Worm (Caenorhabditis elegans): ENCODE results near the gene frpr-10.

The frpr-10 gene

DNA sequence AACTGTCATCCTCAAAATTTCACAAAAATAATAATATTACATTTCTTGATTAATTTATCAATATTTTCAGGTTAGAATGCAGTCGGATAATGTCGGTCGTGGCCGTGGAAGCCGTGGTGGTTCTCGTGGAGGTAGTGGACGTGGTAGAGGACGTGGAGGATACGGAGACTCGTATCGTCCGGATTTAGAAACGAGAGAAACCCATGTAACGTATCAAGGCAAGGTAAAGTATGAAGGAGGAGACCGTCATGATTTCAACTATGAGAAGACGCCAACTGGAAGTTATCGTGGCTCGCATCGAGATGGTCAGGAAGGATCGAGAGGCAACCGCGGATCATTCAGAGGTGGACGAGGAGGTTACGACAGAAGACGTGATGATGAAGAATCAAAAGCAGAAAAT lies at the start of gene frpr-10:
Gene frpr-10 (plus strand): TSS at position 301 of the 400 bp plus-strand sequence.
- TF ChIP-seq egl-43 (GFP tag; IDR thresholded peaks at IDR 0.05): 0 out of 2 replicates have a peak, but pooled peaks have one; percentile 27
- TF ChIP-seq Y48G9A.11 (GFP tag; IDR thresholded peaks at IDR 0.05): no peak
- TF ChIP-seq zip-2 (tag; optimal IDR thresholded peaks at IDR 0.05): no peak
- TF ChIP-seq unc-62 (GFP tag; optimal IDR thresholded peaks at IDR 0.05 in 1 of 2): peak in 1 of 2 experiments; percentile 45
- no peak for TF ChIP-seq unc-62 (tag; optimal IDR thresholded peaks at IDR 0.05)
- TF ChIP-seq T26A8.4 (GFP tag; IDR thresholded peaks at IDR 0.05): no peak
- TF ChIP-seq set-16 (GFP tag; IDR thresholded peaks at IDR 0.05): 0 out of 2 replicates have a peak, but pooled peaks have one; percentile 14
- no peak for TF ChIP-seq R02D3.7 (tag; optimal IDR thresholded peaks at IDR 0.05)
- no peak for TF ChIP-seq saeg-2 (GFP tag; IDR thresholded peaks at IDR 0.05)

DNA sequence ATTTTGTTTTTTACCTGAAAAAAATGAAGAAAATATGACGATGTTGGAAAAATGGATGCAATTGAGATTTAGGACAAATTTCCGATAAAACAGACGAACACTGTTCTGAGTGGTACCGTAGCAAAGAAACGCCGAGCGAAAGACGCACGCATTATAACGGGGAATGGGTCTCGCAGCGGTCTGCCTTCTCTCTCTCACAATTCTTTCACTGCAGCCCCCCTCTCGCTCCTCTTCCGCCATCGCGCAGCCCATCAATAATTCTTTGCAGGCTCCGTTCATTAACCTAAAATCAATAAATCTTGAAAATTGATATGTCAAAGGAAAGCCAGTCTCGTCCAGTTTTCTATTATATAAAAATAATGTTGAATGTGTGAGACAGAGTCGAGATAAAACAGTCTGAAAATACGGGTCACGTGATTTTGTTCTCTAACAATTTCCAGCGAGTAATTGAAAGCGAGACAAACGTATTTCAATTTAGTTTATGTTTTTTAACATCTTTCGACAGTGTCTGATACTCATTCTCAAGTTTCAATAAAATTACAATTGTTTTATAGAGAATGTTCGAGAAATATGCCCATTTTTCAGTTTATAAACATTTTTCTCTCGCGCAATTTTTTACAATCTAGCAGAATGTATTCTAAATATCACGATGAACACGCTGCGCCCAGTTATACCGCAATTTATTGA lies 48.0 kb upstream of the frpr-10 start:
- TF ChIP-seq set-16 (GFP tag; IDR thresholded peaks at IDR 0.05): peak; percentile 21; the same call in 1 of the 2 replicates
- TF ChIP-seq T20F7.1 (GFP tag; optimal IDR thresholded peaks at IDR 0.05): peak; percentile 14
- TF ChIP-seq mes-2 (tag; optimal IDR thresholded peaks at IDR 0.05; ENCODE audit: poor library complexity, severe bottlenecking): peak; percentile 45
- peak in 1 of 2 experiments; percentile 52 for TF ChIP-seq lsy-2 (tag; optimal IDR thresholded peaks at IDR 0.05)
- peak; percentile 31 for TF ChIP-seq mep-1 (tag; optimal IDR thresholded peaks at IDR 0.05)
- TF ChIP-seq F44E2.7 (GFP tag; IDR thresholded peaks at IDR 0.05): no peak
- TF ChIP-seq hmg-1.1 (GFP tag; IDR thresholded peaks at IDR 0.05): 0 out of 2 replicates have a peak, but pooled peaks have one; percentile 33
- TF ChIP-seq hlh-30 (tag; optimal IDR thresholded peaks at IDR 0.05; ENCODE audit: insufficient read depth): peak; percentile 64
- TF ChIP-seq vab-7 (GFP tag; IDR thresholded peaks at IDR 0.05): 0 out of 2 replicates have a peak, but pooled peaks have one; percentile 14
- TF ChIP-seq duxl-1 (tag; optimal IDR thresholded peaks at IDR 0.05; ENCODE audit: poor library complexity): no peak
- 0 out of 2 replicates have a peak, but pooled peaks have one; percentile 28 for TF ChIP-seq snpc-1.2 (GFP tag; IDR thresholded peaks at IDR 0.05)
- peak; percentile 2 for TF ChIP-seq dve-1 (tag; optimal IDR thresholded peaks at IDR 0.05; ENCODE audit: insufficient read depth)
- TF ChIP-seq lin-38 (GFP tag; IDR thresholded peaks at IDR 0.05): peak; percentile 16; the same call in 1 of the 2 replicates
- TF ChIP-seq snpc-4 (tag; optimal IDR thresholded peaks at IDR 0.05): no peak
- TF ChIP-seq rbr-2 (tag; optimal IDR thresholded peaks at IDR 0.05): peak; percentile 21

ce11 chrIV:7910197-7910735 lies 47.3 kb upstream of the frpr-10 start, which contains the start of the genes npp-27 and ntl-4:
TSS of gene npp-27 (minus strand) at chrIV:7910247.
TSS of gene ntl-4 (plus strand) at chrIV:7910575.
- no peak for TF ChIP-seq nhr-42 (GFP tag; IDR thresholded peaks at IDR 0.05)
- no peak for TF ChIP-seq lin-13 (GFP tag; optimal IDR thresholded peaks at IDR 0.05)
- no peak for TF ChIP-seq ceh-32 (tag; optimal IDR thresholded peaks at IDR 0.05; ENCODE audit: poor library complexity)
- TF ChIP-seq ceh-82 (tag; optimal IDR thresholded peaks at IDR 0.05): no peak
- no peak for TF ChIP-seq lin-38 (GFP tag; IDR thresholded peaks at IDR 0.05)
- TF ChIP-seq mep-1 (tag; optimal IDR thresholded peaks at IDR 0.05): peak; percentile 4
- no peak for TF ChIP-seq dmd-9 (GFP tag; IDR thresholded peaks at IDR 0.05)
- peak in 1 of 2 experiments; percentile 15 for TF ChIP-seq hif-1 (tag; optimal IDR thresholded peaks at IDR 0.05)
- TF ChIP-seq zfp-3 (GFP tag; conservative IDR thresholded peaks at IDR 0.05): no peak
- TF ChIP-seq zag-1 (tag; optimal IDR thresholded peaks at IDR 0.05): no peak
- TF ChIP-seq vab-7 (GFP tag; IDR thresholded peaks at IDR 0.05): no peak
- peak in 1 of 2 experiments; percentile 6 for TF ChIP-seq mdl-1 (tag; optimal IDR thresholded peaks at IDR 0.05)
- TF ChIP-seq sdz-12 (GFP tag; optimal IDR thresholded peaks at IDR 0.05): no peak
- TF ChIP-seq hlh-30 (tag; optimal IDR thresholded peaks at IDR 0.05; ENCODE audit: insufficient read depth): peak; percentile 75
- no peak for TF ChIP-seq daf-16 (GFP tag; optimal IDR thresholded peaks at IDR 0.05)
- peak; percentile 42 for TF ChIP-seq daf-16 (tag; optimal IDR thresholded peaks at IDR 0.05)
- 0 out of 2 replicates have a peak, but pooled peaks have one; percentile 5 for TF ChIP-seq dmd-6 (GFP tag; IDR thresholded peaks at IDR 0.05)
- TF ChIP-seq lsy-2 (tag; optimal IDR thresholded peaks at IDR 0.05): peak in 1 of 2 experiments; percentile 60
- TF ChIP-seq nhr-237 (tag; optimal IDR thresholded peaks at IDR 0.05): no peak
- TF ChIP-seq hmg-1.1 (GFP tag; IDR thresholded peaks at IDR 0.05): 0 out of 2 replicates have a peak, but pooled peaks have one; percentile 27
- TF ChIP-seq ctbp-1 (GFP tag; IDR thresholded peaks at IDR 0.05): 0 out of 2 replicates have a peak, but pooled peaks have one; percentile 43
- no peak for TF ChIP-seq gei-8 (GFP tag; optimal IDR thresholded peaks at IDR 0.05)
- TF ChIP-seq ces-1 (GFP tag; optimal IDR thresholded peaks at IDR 0.05): no peak
- no peak for TF ChIP-seq nhr-76 (tag; optimal IDR thresholded peaks at IDR 0.05)
- no peak for TF ChIP-seq Y75B8A.6 (GFP tag; IDR thresholded peaks at IDR 0.05)
- no peak for TF ChIP-seq nhr-6 (tag; optimal IDR thresholded peaks at IDR 0.05)
- no peak for TF ChIP-seq pqm-1 (tag; optimal IDR thresholded peaks at IDR 0.05)
- TF ChIP-seq ceh-62 (tag; optimal IDR thresholded peaks at IDR 0.05): no peak

Data from whole organism, L4 larva.